Worm (Caenorhabditis elegans) whole organism, early embryonic: ENCODE data around the gene fut-1.
A peak's percentile ranks its signal among the peaks of the same experiment; 100 is the strongest.

Source experiments
- B0310.2 ChIP-seq: sonication (generic microtip); optimal IDR thresholded peaks from 2 replicates; lab custom pipeline; 2016; ENCODE audit warnings: mild to moderate bottlenecking, missing genetic modification characterization, missing compliant biosample characterization
- F13C5.2 ChIP-seq: sonication (generic microtip); optimal IDR thresholded peaks from 2 replicates; lab custom pipeline; 2017; ENCODE audit warnings: mild to moderate bottlenecking, missing genetic modification characterization, inconsistent platforms, missing compliant biosample characterization
- aly-1 ChIP-seq: sonication (generic microtip); optimal IDR thresholded peaks from 2 replicates; lab custom pipeline; 2016; ENCODE audit warnings: missing genetic modification characterization, missing compliant biosample characterization
- ama-1 ChIP-seq: fragments of 150-350 bp; optimal IDR thresholded peaks from 2 replicates; lab custom pipeline; 2014
- ceh-13 ChIP-seq: fragments of 200-800 bp; sonication (Bioruptor generic); optimal IDR thresholded peaks from 2 replicates; lab custom pipeline; 2018; ENCODE audit warnings: mild to moderate bottlenecking, missing genetic modification characterization, missing compliant biosample characterization
- ceh-36 ChIP-seq: sonication (generic microtip); optimal IDR thresholded peaks from 2 replicates; lab custom pipeline; 2016; ENCODE audit warnings: missing genetic modification characterization, inconsistent platforms, missing compliant biosample characterization
- ets-7 ChIP-seq: sonication (generic microtip); optimal IDR thresholded peaks from 2 replicates; lab custom pipeline; 2016; ENCODE audit warnings: missing genotype, missing genetic modification characterization, missing compliant biosample characterization
- flt-1 ChIP-seq: fragments of 200-800 bp; sonication (Bioruptor generic); IDR thresholded peaks from 2 replicates; pipeline ENCODE4 v1.3.6; 2022; ENCODE audit warnings: missing genetic modification characterization, missing compliant biosample characterization
- hmbx-1 ChIP-seq: sonication (generic microtip); optimal IDR thresholded peaks from 2 replicates; lab custom pipeline; 2016; ENCODE audit warnings: mild to moderate bottlenecking, missing genetic modification characterization, missing compliant biosample characterization
- hmg-4 ChIP-seq: fragments of 200-800 bp; sonication (Bioruptor generic); optimal IDR thresholded peaks from 2 replicates; lab custom pipeline; 2018; ENCODE audit warnings: mild to moderate bottlenecking, missing genetic modification characterization, missing compliant biosample characterization
- hnd-1 ChIP-seq: sonication (generic microtip); optimal IDR thresholded peaks from 2 replicates; lab custom pipeline; 2016; ENCODE audit warnings: missing genetic modification characterization, missing compliant biosample characterization
- pes-1 ChIP-seq: fragments of 200-800 bp; sonication (Bioruptor generic); IDR thresholded peaks from 2 replicates; pipeline ENCODE4 v1.3.6; 2022; ENCODE audit warnings: missing genetic modification reagents, missing genetic modification characterization, missing compliant biosample characterization
- scrt-1 ChIP-seq: fragments of 200-800 bp; sonication (Bioruptor generic); IDR thresholded peaks from 2 replicates; pipeline ENCODE4 v1.3.6; 2022; ENCODE audit warnings: missing genetic modification characterization, missing compliant biosample characterization
- sea-1 ChIP-seq: fragments of 200-800 bp; sonication (Bioruptor generic); conservative IDR thresholded peaks from 2 replicates; pipeline ENCODE4 v1.3.6; 2022; ENCODE audit warnings: missing genetic modification characterization, missing compliant biosample characterization
- tbx-11 ChIP-seq: fragments of 200-800 bp; sonication (Bioruptor generic); IDR thresholded peaks from 2 replicates; pipeline ENCODE4 v1.3.6; 2022; ENCODE audit warnings: missing genetic modification characterization, missing compliant biosample characterization
- tbx-37 ChIP-seq: fragments of 200-800 bp; sonication (Bioruptor generic); conservative IDR thresholded peaks from 2 replicates; pipeline ENCODE4 v1.3.6; 2022; ENCODE audit warnings: missing genetic modification reagents, missing genetic modification characterization, missing compliant biosample characterization
- tra-4 ChIP-seq: sonication (generic microtip); optimal IDR thresholded peaks from 2 replicates; lab custom pipeline; 2017; ENCODE audit warnings: missing genetic modification characterization, missing compliant biosample characterization

The fut-1 gene

DNA sequence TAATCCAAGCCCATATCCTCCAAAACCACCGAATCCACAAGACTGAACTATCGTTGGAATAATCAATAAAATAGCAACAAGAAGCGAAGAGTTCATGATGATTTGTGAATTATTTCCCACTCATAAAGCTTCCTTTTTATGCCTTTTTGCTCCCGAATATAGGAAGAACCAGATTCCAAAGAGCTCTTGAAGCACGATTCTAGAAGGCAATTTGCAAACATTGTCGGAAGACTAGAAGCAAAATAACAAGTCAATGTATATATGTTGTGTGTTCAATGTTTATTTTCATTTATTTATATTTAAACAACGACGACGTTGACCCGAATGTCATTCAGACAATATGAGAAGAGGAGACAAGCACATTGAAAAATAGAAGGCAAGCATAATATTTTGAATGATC lies 33.2 kb upstream of the fut-1 start, which contains the start of gene idpa-2:
Gene idpa-2 (minus strand): TSS at position 101 of the 400 bp plus-strand sequence.
- TF ChIP-seq flt-1 (no peak), tra-4 (tag; lab: Kevin White, UChicago) (no peak), B0310.2 (tag; lab: Kevin White, UChicago) (no peak), ets-7 (tag; lab: Kevin White, UChicago) (no peak), F13C5.2 (tag; lab: Kevin White, UChicago) (no peak), ceh-13 (GFP tag; lab: Kevin White, UChicago) (no peak), hmg-4 (GFP tag; lab: Kevin White, UChicago) (no peak), pes-1 (no peak), tbx-11 (GFP tag; lab: Robert Waterston, UW) (no peak)

- peak; percentile 48 for TF ChIP-seq hmg-4 (GFP tag; lab: Kevin White, UChicago)
- TF ChIP-seq ceh-13 (GFP tag; lab: Kevin White, UChicago): no peak
- TF ChIP-seq ceh-36 (tag; lab: Kevin White, UChicago): no peak
- no peak for TF ChIP-seq F13C5.2 (tag; lab: Kevin White, UChicago)
- no peak for TF ChIP-seq flt-1
- no peak for TF ChIP-seq ets-7 (tag; lab: Kevin White, UChicago)
- peak; percentile 31 for TF ChIP-seq aly-1 (tag; lab: Kevin White, UChicago)
- no peak for TF ChIP-seq hmbx-1 (tag; lab: Kevin White, UChicago)
- no peak; the same call in 1 of the 2 replicates for TF ChIP-seq sea-1
- TF ChIP-seq tra-4 (tag; lab: Kevin White, UChicago): no peak
- peak; percentile 19 for TF ChIP-seq hnd-1 (tag; lab: Kevin White, UChicago)
- peak; percentile 48 for TF ChIP-seq B0310.2 (tag; lab: Kevin White, UChicago)
- peak; percentile 50 for TF ChIP-seq ama-1
Measured at ce11 chrII:8789828-8790558, 30.6 kb upstream of the fut-1 start, which contains the start of gene F07H5.13. TSS of gene F07H5.13 (plus strand) at chrII:8790557.

- TF ChIP-seq hnd-1 (tag; lab: Kevin White, UChicago): no peak
- peak; percentile 19 for TF ChIP-seq ama-1
Measured at ce11 chrII:8788752-8789151, 29.4 kb upstream of the fut-1 start.

- no peak for TF ChIP-seq B0310.2 (tag; lab: Kevin White, UChicago)
- TF ChIP-seq hmbx-1 (tag; lab: Kevin White, UChicago): no peak
- TF ChIP-seq aly-1 (tag; lab: Kevin White, UChicago): no peak
- TF ChIP-seq scrt-1 (GFP tag; lab: Robert Waterston, UW): 0 out of 2 replicates have a peak, but pooled peaks have one; percentile 44
- peak; percentile 58 for TF ChIP-seq F13C5.2 (tag; lab: Kevin White, UChicago)
Measured at ce11 chrII:8787376-8787775, 28.0 kb upstream of the fut-1 start.

ce11 chrII:8785875-8786274 lies 26.5 kb upstream of the fut-1 start:
- TF ChIP-seq ceh-13 (GFP tag; lab: Kevin White, UChicago) (no peak), pes-1 (no peak), ceh-36 (tag; lab: Kevin White, UChicago) (no peak), tbx-11 (GFP tag; lab: Robert Waterston, UW) (no peak), ama-1 (no peak), tra-4 (tag; lab: Kevin White, UChicago) (no peak), B0310.2 (tag; lab: Kevin White, UChicago) (no peak), ets-7 (tag; lab: Kevin White, UChicago) (no peak), tbx-37 (GFP tag; lab: Robert Waterston, UW) (no peak), hmbx-1 (tag; lab: Kevin White, UChicago) (no peak), flt-1 (no peak), aly-1 (tag; lab: Kevin White, UChicago) (no peak), sea-1 (no peak), scrt-1 (GFP tag; lab: Robert Waterston, UW) (no peak), hnd-1 (tag; lab: Kevin White, UChicago) (no peak), F13C5.2 (tag; lab: Kevin White, UChicago) (no peak), hmg-4 (GFP tag; lab: Kevin White, UChicago) (no peak)

DNA sequence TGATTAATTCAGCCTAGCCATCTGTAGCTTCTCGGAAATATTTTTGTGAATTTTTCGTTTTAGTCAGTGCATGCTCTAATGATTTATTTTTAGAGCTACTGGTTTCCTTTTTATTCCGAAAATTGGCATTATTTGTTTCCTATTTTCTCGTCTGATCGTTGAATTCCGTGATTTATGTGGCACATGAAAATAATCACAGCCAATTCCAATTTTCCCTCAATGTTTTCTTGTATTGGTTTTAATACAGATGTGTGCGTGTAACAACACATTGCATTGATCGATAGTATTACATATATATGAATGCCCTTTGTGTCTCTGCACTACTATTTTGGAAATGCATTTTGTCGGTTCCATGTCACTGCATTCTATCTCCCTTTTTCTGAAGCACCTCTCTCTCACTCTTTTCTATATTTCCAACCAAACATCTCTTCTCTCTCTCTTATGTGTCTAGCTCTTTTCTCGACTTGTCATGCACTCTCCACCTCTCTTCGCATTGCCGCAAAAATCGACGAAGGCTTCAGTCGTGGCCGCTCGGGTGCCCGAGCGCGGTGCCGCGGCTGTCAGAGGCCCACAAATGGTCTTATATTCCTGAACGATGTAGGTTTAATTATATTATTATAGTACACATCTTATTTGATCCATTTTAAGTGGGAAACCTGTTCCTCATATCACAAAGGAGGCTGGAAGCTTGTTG lies 25.0 kb upstream of the fut-1 start:
- TF ChIP-seq hmg-4 (GFP tag; lab: Kevin White, UChicago) (no peak), hnd-1 (tag; lab: Kevin White, UChicago) (no peak), sea-1 (no peak), flt-1 (no peak), scrt-1 (GFP tag; lab: Robert Waterston, UW) (no peak), ceh-13 (GFP tag; lab: Kevin White, UChicago) (no peak), ceh-36 (tag; lab: Kevin White, UChicago) (no peak), tbx-11 (GFP tag; lab: Robert Waterston, UW) (no peak), hmbx-1 (tag; lab: Kevin White, UChicago) (no peak), F13C5.2 (tag; lab: Kevin White, UChicago) (no peak), tra-4 (tag; lab: Kevin White, UChicago) (no peak), pes-1 (no peak), ets-7 (tag; lab: Kevin White, UChicago) (no peak), tbx-37 (GFP tag; lab: Robert Waterston, UW) (no peak), ama-1 (no peak), aly-1 (tag; lab: Kevin White, UChicago) (no peak), B0310.2 (tag; lab: Kevin White, UChicago) (no peak)

DNA sequence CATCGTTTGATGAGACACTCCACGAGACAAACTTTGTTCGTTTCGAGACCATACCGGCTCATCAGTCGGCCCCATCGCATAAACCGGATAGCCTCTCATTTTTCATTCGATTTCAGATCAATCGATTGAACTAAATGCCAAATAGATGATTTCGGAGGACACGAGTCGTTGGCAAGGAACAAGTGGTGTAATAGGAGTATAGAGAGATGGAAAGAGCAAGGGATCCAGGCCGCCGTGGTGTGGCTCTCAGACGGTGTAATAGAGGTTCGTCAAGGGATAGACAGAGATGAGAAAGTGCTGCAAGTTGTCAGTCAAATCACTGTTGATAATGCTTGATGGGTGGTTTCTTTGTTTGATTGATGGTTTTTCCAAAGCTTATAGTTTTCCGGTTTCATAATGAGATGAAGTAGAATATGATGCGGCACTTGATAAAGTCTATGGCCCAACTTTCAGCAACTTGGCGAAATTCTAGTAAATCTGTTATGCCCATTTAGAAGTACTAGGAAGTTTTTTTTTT lies 24.1 kb upstream of the fut-1 start, which contains the start of gene sgn-1:
Gene sgn-1 (minus strand): TSS at position 220 of the 517 bp plus-strand sequence.
- TF ChIP-seq pes-1 (no peak), ama-1 (no peak), ets-7 (tag; lab: Kevin White, UChicago) (no peak), hmg-4 (GFP tag; lab: Kevin White, UChicago) (no peak), aly-1 (tag; lab: Kevin White, UChicago) (no peak), tbx-11 (GFP tag; lab: Robert Waterston, UW) (no peak), hnd-1 (tag; lab: Kevin White, UChicago) (no peak), hmbx-1 (tag; lab: Kevin White, UChicago) (no peak), F13C5.2 (tag; lab: Kevin White, UChicago) (no peak), tbx-37 (GFP tag; lab: Robert Waterston, UW) (no peak), ceh-13 (GFP tag; lab: Kevin White, UChicago) (no peak), ceh-36 (tag; lab: Kevin White, UChicago) (no peak), flt-1 (no peak), scrt-1 (GFP tag; lab: Robert Waterston, UW) (no peak), tra-4 (tag; lab: Kevin White, UChicago) (no peak), B0310.2 (tag; lab: Kevin White, UChicago) (no peak), sea-1 (no peak)
